Worm (Caenorhabditis elegans) whole organism, L4 larva: ENCODE measurements around the gene ztf-16.
A peak's percentile ranks its signal among the peaks of the same experiment; 100 is the strongest.

Source experiments
- D1046.2 ChIP-seq: fragments of 200-800 bp; sonication (Bioruptor generic); IDR thresholded peaks from 2 replicates; pipeline ENCODE4 v1.3.6; 2022; ENCODE audit warnings: missing genetic modification characterization, missing compliant biosample characterization
- F37D6.2 ChIP-seq: sonication (generic microtip); optimal IDR thresholded peaks from 2 replicates; lab custom pipeline; 2016; ENCODE audit warnings: mild to moderate bottlenecking, missing genetic modification characterization, missing compliant biosample characterization
- F49E8.2 ChIP-seq: sonication (generic microtip); optimal IDR thresholded peaks from 2 replicates; lab custom pipeline; 2016; ENCODE audit warnings: missing compliant biosample characterization, mild to moderate bottlenecking, missing genetic modification characterization, borderline replicate concordance
- T26A8.4 ChIP-seq: fragments of 200-800 bp; sonication (Bioruptor generic); IDR thresholded peaks from 2 replicates; pipeline ENCODE4 v1.3.6; 2022; ENCODE audit warnings: missing genetic modification characterization, missing compliant biosample characterization
- Y105C5A.15 ChIP-seq: fragments of 200-800 bp; sonication (Bioruptor generic); IDR thresholded peaks from 2 replicates; pipeline ENCODE4 v1.3.6; 2022; ENCODE audit warnings: missing genetic modification characterization, missing compliant biosample characterization
- Y75B8A.6 ChIP-seq: fragments of 200-800 bp; sonication (Bioruptor generic); IDR thresholded peaks from 2 replicates; pipeline ENCODE4 v1.3.6; 2022; ENCODE audit warnings: missing genetic modification reagents, missing genetic modification characterization, missing compliant biosample characterization
- ceh-62 ChIP-seq: sonication (generic microtip); optimal IDR thresholded peaks from 2 replicates; lab custom pipeline; 2017; ENCODE audit warnings: missing biosample characterization, missing genetic modification characterization
- ces-1 ChIP-seq: fragments of 150-350 bp; sonication (generic microtip); optimal IDR thresholded peaks from 4 replicates; lab custom pipeline; 2014; ENCODE audit warnings: missing biosample characterization, missing genetic modification reagents, missing genetic modification characterization
- cey-2 ChIP-seq: sonication (generic microtip); optimal IDR thresholded peaks from 3 replicates; lab custom pipeline; 2017; ENCODE audit warnings: missing genetic modification characterization, mild to moderate bottlenecking, missing compliant biosample characterization, antibody characterized with exemption, borderline replicate concordance; ENCODE audit not compliant: insufficient read depth
- daf-16 ChIP-seq, 3 experiments: sonication (generic microtip); optimal IDR thresholded peaks; 2 replicates each; lab custom pipeline; 2016 to 2017; ENCODE audit warnings: missing genetic modification characterization in 3 of 3, missing genetic modification reagents in 3 of 3, mild to moderate bottlenecking in 2 of 3, missing compliant biosample characterization in 2 of 3, missing biosample characterization in 1 of 3, moderate library complexity in 1 of 3
- daf-19 ChIP-seq: fragments of 200-800 bp; sonication (Bioruptor generic); conservative IDR thresholded peaks from 2 replicates; pipeline ENCODE4 v1.3.6; 2022; ENCODE audit warnings: missing genetic modification characterization, missing compliant biosample characterization
- dmd-6 ChIP-seq: fragments of 200-800 bp; sonication (Bioruptor generic); IDR thresholded peaks from 2 replicates; pipeline ENCODE4 v1.3.6; 2022; ENCODE audit warnings: missing genetic modification reagents, missing genetic modification characterization, missing compliant biosample characterization
- dmd-8 ChIP-seq: fragments of 200-800 bp; sonication (Bioruptor generic); IDR thresholded peaks from 2 replicates; pipeline ENCODE4 v1.3.6; 2022; ENCODE audit warnings: missing genetic modification characterization, missing compliant biosample characterization
- dpl-1 ChIP-seq: fragments of 150-350 bp; optimal IDR thresholded peaks from 2 replicates; lab custom pipeline; 2014; ENCODE audit warnings: missing biosample characterization, missing genetic modification reagents, missing genetic modification characterization
- dve-1 ChIP-seq: sonication (generic microtip); optimal IDR thresholded peaks from 2 replicates; lab custom pipeline; 2017; ENCODE audit warnings: antibody characterized with exemption, mild to moderate bottlenecking, missing genetic modification characterization, missing compliant biosample characterization; ENCODE audit not compliant: insufficient read depth
- egl-27 ChIP-seq: sonication (generic microtip); optimal IDR thresholded peaks from 3 replicates; lab custom pipeline; 2017; ENCODE audit warnings: missing biosample characterization, missing genetic modification reagents, missing genetic modification characterization
- hif-1 ChIP-seq, 2 experiments: sonication (generic microtip); optimal IDR thresholded peaks; 2 replicates each; lab custom pipeline; 2016 to 2017; ENCODE audit warnings: missing compliant biosample characterization in 2 of 2, missing genetic modification characterization in 2 of 2, missing genetic modification reagents in 2 of 2, missing genotype in 2 of 2, mild to moderate bottlenecking in 1 of 2
- hlh-11 ChIP-seq: fragments of 200-800 bp; sonication (Bioruptor generic); optimal IDR thresholded peaks from 2 replicates; lab custom pipeline; 2018; ENCODE audit warnings: mild to moderate bottlenecking, missing genetic modification characterization, missing compliant biosample characterization
- hmg-1.1 ChIP-seq: fragments of 200-800 bp; sonication (Bioruptor generic); IDR thresholded peaks from 2 replicates; pipeline ENCODE4 v1.3.6; 2022; ENCODE audit warnings: missing genetic modification reagents, missing genetic modification characterization, missing compliant biosample characterization
- lim-7 ChIP-seq: fragments of 200-800 bp; sonication (Bioruptor generic); IDR thresholded peaks from 2 replicates; pipeline ENCODE4 v1.3.6; 2022; ENCODE audit warnings: missing genetic modification characterization, missing compliant biosample characterization
- lin-1 ChIP-seq: fragments of 200-800 bp; sonication (Bioruptor generic); IDR thresholded peaks from 2 replicates; pipeline ENCODE4 v1.3.6; 2022; ENCODE audit warnings: missing genetic modification reagents, missing genetic modification characterization, missing compliant biosample characterization
- lsy-2 ChIP-seq, 2 experiments: fragments of 150-350 bp in 1 of 2; sonication (generic microtip) in 1 of 2; optimal IDR thresholded peaks; 2 replicates each; lab custom pipeline; 2014 to 2017; ENCODE audit warnings: missing biosample characterization in 2 of 2, missing genetic modification characterization in 2 of 2
- mep-1 ChIP-seq: fragments of 150-350 bp; sonication (generic microtip); optimal IDR thresholded peaks from 3 replicates; lab custom pipeline; 2014; ENCODE audit warnings: missing biosample characterization, missing genetic modification characterization
- mes-2 ChIP-seq: sonication (generic microtip); optimal IDR thresholded peaks from 2 replicates; lab custom pipeline; 2016; ENCODE audit warnings: missing genotype, mild to moderate bottlenecking, missing genetic modification characterization, missing compliant biosample characterization; ENCODE audit not compliant: poor library complexity, severe bottlenecking
- mxl-2 ChIP-seq: fragments of 200-800 bp; sonication (Bioruptor generic); conservative IDR thresholded peaks from 2 replicates; pipeline ENCODE4 v1.3.6; 2022; ENCODE audit warnings: missing genetic modification reagents, missing genetic modification characterization, missing compliant biosample characterization
- mxl-3 ChIP-seq: fragments of 200-800 bp; sonication (Bioruptor generic); optimal IDR thresholded peaks from 2 replicates; lab custom pipeline; 2018; ENCODE audit warnings: mild to moderate bottlenecking, missing genetic modification characterization, missing compliant biosample characterization
- nhr-237 ChIP-seq: sonication (generic microtip); optimal IDR thresholded peaks from 2 replicates; lab custom pipeline; 2017; ENCODE audit warnings: missing biosample characterization, missing genetic modification characterization
- nhr-25 ChIP-seq: sonication (generic microtip); optimal IDR thresholded peaks from 2 replicates; lab custom pipeline; 2017; ENCODE audit warnings: missing genetic modification characterization, mild to moderate bottlenecking, missing compliant biosample characterization, antibody characterized with exemption, moderate library complexity, borderline replicate concordance; ENCODE audit not compliant: insufficient read depth
- nhr-42 ChIP-seq: fragments of 200-800 bp; sonication (Bioruptor generic); IDR thresholded peaks from 2 replicates; pipeline ENCODE4 v1.3.6; 2022; ENCODE audit warnings: missing genetic modification characterization, missing compliant biosample characterization
- nhr-48 ChIP-seq: sonication (generic microtip); optimal IDR thresholded peaks from 2 replicates; lab custom pipeline; 2016; ENCODE audit warnings: mild to moderate bottlenecking, missing genetic modification characterization, missing compliant biosample characterization
- php-3 ChIP-seq: fragments of 200-800 bp; sonication (Bioruptor generic); IDR thresholded peaks from 2 replicates; pipeline ENCODE4 v1.3.6; 2022; ENCODE audit warnings: missing genetic modification reagents, missing genetic modification characterization, missing compliant biosample characterization
- pqm-1 ChIP-seq: sonication (generic microtip); optimal IDR thresholded peaks from 2 replicates; lab custom pipeline; 2017; ENCODE audit warnings: missing biosample characterization, missing genetic modification characterization
- rbr-2 ChIP-seq: sonication (generic microtip); optimal IDR thresholded peaks from 2 replicates; lab custom pipeline; 2016; ENCODE audit warnings: missing genotype, missing genetic modification characterization, missing compliant biosample characterization
- snpc-1.2 ChIP-seq: fragments of 200-800 bp; sonication (Bioruptor generic); IDR thresholded peaks from 2 replicates; pipeline ENCODE4 v1.3.6; 2022; ENCODE audit warnings: missing genetic modification reagents, missing genetic modification characterization, missing compliant biosample characterization
- snpc-4 ChIP-seq: fragments of 150-350 bp; optimal IDR thresholded peaks from 2 replicates; lab custom pipeline; 2014; ENCODE audit warnings: missing biosample characterization, missing genetic modification characterization
- tag-97 ChIP-seq: fragments of 200-800 bp; sonication (Bioruptor generic); IDR thresholded peaks from 2 replicates; pipeline ENCODE4 v1.3.6; 2022; ENCODE audit warnings: missing genetic modification characterization, missing compliant biosample characterization
- tra-1 ChIP-seq: fragments of 200-800 bp; sonication (Bioruptor generic); IDR thresholded peaks from 2 replicates; pipeline ENCODE4 v1.3.6; 2022; ENCODE audit warnings: missing genetic modification reagents, missing genetic modification characterization, missing compliant biosample characterization
- unc-130 ChIP-seq: sonication (generic microtip); optimal IDR thresholded peaks from 2 replicates; lab custom pipeline; 2016; ENCODE audit warnings: missing genetic modification reagents, missing genetic modification characterization, missing compliant biosample characterization
- unc-62 ChIP-seq, 3 experiments: fragments of 150-350 bp in 1 of 3; sonication (generic microtip); optimal IDR thresholded peaks in 2 of 3; peaks in 1 of 3; 1 replicate in 1 of 3; 2 replicates in 2 of 3; lab custom pipeline; 2014 to 2017; ENCODE audit warnings: missing biosample characterization in 3 of 3, missing genetic modification characterization in 3 of 3, missing genetic modification reagents in 3 of 3, missing genotype in 1 of 3
- zfp-2 ChIP-seq: sonication (generic microtip); optimal IDR thresholded peaks from 2 replicates; lab custom pipeline; 2016; ENCODE audit warnings: mild to moderate bottlenecking, missing genetic modification characterization, missing compliant biosample characterization
- zfp-3 ChIP-seq: fragments of 200-800 bp; sonication (Bioruptor generic); conservative IDR thresholded peaks from 2 replicates; pipeline ENCODE4 v1.3.6; 2022; ENCODE audit warnings: missing genetic modification reagents, missing genetic modification characterization, missing compliant biosample characterization
- zip-11 ChIP-seq: fragments of 200-800 bp; sonication (Bioruptor generic); IDR thresholded peaks from 2 replicates; pipeline ENCODE4 v1.3.6; 2022; ENCODE audit warnings: missing genetic modification characterization, missing compliant biosample characterization
- ztf-11 ChIP-seq: fragments of 150-350 bp; optimal IDR thresholded peaks from 2 replicates; lab custom pipeline; 2014; ENCODE audit warnings: missing biosample characterization, missing genetic modification characterization

ztf-16 gene

DNA sequence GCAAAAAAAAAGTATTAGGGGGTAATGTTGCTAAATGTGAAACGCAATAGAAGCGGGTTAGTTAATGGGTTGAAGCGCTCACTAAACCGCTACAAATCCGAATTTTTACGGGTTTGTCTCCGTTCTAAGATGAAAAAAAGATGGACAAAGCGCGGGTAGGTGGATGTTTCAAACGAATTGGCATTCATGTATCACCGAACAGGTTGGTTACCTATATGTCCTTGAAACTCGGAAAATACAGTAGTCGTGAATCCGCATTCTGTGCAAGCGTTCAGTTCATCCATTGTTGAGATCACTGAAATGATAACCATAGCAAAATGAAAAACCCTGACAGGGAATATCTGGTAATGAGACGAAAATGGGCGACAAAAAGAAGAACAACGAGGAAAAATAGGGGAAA, at the start of gene ztf-16:
TSS of gene ztf-16 (minus strand) at position 299 of the 400 bp plus-strand sequence.
- TF ChIP-seq lim-7 (GFP tag; lab: Robert Waterston, UW): no peak
- no peak for TF ChIP-seq rbr-2 (tag; lab: Kevin White, UChicago)
- no peak for TF ChIP-seq tag-97 (GFP tag; lab: Robert Waterston, UW)
- no peak for TF ChIP-seq php-3
- TF ChIP-seq unc-62 (GFP tag; optimal IDR thresholded peaks at IDR 0.05 in 1 of 2; lab: Kevin White, UChicago): peak in 1 of 2 experiments; percentile 90
- TF ChIP-seq unc-62 (tag; optimal IDR thresholded peaks at IDR 0.05; lab: Kevin White, UChicago): no peak
- TF ChIP-seq daf-19: no peak
- no peak for TF ChIP-seq nhr-237 (tag; lab: Kevin White, UChicago)
- TF ChIP-seq lsy-2 (tag; optimal IDR thresholded peaks at IDR 0.05; lab: Kevin White, UChicago): no peak
- TF ChIP-seq egl-27 (tag; lab: Kevin White, UChicago): no peak
- TF ChIP-seq, all 104 proteins: peak for 1

DNA sequence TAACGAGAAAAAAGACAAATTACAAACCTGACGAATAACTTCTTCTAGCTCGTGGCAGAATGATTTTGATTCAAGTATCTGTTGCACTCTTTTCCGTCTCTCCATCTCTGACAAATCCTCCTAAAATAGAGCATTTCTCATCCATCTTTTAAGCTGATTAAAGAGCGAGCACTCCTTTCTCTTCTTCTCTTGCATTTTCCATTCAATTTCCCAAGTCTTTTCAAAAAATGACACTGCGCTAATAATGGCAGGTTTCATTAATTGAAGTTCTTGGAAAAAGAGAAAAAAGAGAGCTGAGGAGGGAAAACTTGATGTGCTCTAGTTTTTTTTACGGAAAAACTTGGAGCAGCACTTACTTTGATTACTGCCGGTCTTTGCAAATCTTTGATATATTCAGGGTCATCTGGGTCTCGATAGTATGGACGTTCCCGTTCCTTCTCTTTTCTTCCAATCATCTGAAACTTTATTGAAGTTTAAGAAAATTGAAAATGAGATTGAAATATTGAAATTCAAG, 48.3 kb upstream of the ztf-16 start, which contains the start of gene add-1:
TSS of gene add-1 (minus strand) at position 464 of the 514 bp plus-strand sequence.
- TF ChIP-seq unc-130 (no peak), ces-1 (GFP tag; lab: Kevin White, UChicago) (peak; percentile 37), nhr-42 (GFP tag; lab: Robert Waterston, UW) (no peak), mxl-2 (no peak)

DNA sequence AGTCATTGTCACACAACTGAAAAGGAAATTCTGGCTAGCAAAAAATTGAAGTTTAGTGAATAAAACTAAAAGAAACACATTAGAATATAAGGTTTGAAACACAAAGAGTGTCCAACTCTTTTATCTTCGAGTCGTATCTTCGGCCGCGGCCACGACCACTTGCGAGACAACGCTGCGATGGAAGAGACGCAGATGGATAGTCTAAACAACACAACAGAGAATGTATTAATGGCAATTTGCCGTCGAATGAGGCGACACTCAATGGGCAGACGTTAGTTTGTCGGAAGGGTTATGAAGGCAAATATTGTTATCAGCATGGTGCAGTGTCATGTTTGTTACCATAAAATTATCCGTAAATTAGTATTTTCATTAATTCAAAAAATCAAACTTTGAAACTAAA, 41.7 kb upstream of the ztf-16 start, which contains the start of gene F39C12.1:
TSS of gene F39C12.1 (minus strand) at position 136 of the 400 bp plus-strand sequence.
- TF ChIP-seq mxl-3 (GFP tag; lab: Kevin White, UChicago) (peak; percentile 80), snpc-1.2 (GFP tag; lab: Robert Waterston, UW) (no peak), T26A8.4 (GFP tag; lab: Robert Waterston, UW) (no peak), hmg-1.1 (0 out of 2 replicates have a peak, but pooled peaks have one; percentile 23), Y75B8A.6 (no peak), ceh-62 (tag; lab: Kevin White, UChicago) (no peak), pqm-1 (peak; percentile 78), dpl-1 (GFP tag; lab: Kevin White, UChicago) (no peak), F37D6.2 (no peak), mep-1 (no peak), hlh-11 (tag; lab: Kevin White, UChicago) (peak; percentile 80), dmd-8 (GFP tag; lab: Robert Waterston, UW) (no peak), lin-1 (no peak), cey-2 (tag; lab: Kevin White, UChicago) (no peak), php-3 (peak; percentile 81), mxl-2 (no peak), F49E8.2 (tag; lab: Kevin White, UChicago) (no peak), unc-62 (GFP tag; optimal IDR thresholded peaks at IDR 0.05 in 1 of 2; lab: Kevin White, UChicago) (no peak), unc-62 (tag; optimal IDR thresholded peaks at IDR 0.05; lab: Kevin White, UChicago) (no peak), dmd-6 (GFP tag; lab: Robert Waterston, UW) (peak; percentile 76), zip-11 (GFP tag; lab: Robert Waterston, UW) (no peak), tra-1 (GFP tag; lab: Robert Waterston, UW) (no peak), daf-16 (GFP tag; optimal IDR thresholded peaks at IDR 0.05; lab: Kevin White, UChicago) (no peak), daf-16 (tag; optimal IDR thresholded peaks at IDR 0.05; lab: Kevin White, UChicago) (peak; percentile 90), hif-1 (tag; optimal IDR thresholded peaks at IDR 0.05; lab: Kevin White, UChicago) (peak in 1 of 2 experiments; percentile 61), zfp-2 (tag; lab: Kevin White, UChicago) (no peak), lsy-2 (tag; optimal IDR thresholded peaks at IDR 0.05; lab: Kevin White, UChicago) (no peak), nhr-25 (tag; lab: Kevin White, UChicago) (no peak), ztf-11 (no peak), nhr-237 (tag; lab: Kevin White, UChicago) (no peak), zfp-3 (GFP tag; lab: Robert Waterston, UW) (no peak), ces-1 (GFP tag; lab: Kevin White, UChicago) (no peak), snpc-4 (tag; lab: Kevin White, UChicago) (no peak), mes-2 (tag; lab: Kevin White, UChicago) (peak; percentile 90), Y105C5A.15 (GFP tag; lab: Robert Waterston, UW) (no peak), nhr-48 (tag; lab: Kevin White, UChicago) (no peak), dve-1 (peak; percentile 82), D1046.2 (GFP tag; lab: Robert Waterston, UW) (no peak), lim-7 (GFP tag; lab: Robert Waterston, UW) (no peak)
